Worm (Caenorhabditis elegans): ENCODE data around the gene nhr-102.

The nhr-102 gene

ce11 chrV:15890115-15890514 lies 13.9 kb upstream of the nhr-102 start:
- TF ChIP-seq tab-1 (GFP tag; IDR thresholded peaks at IDR 0.05) (no peak), med-1 (GFP tag; optimal IDR thresholded peaks at IDR 0.05; ENCODE audit: insufficient read depth) (no peak), ref-1 (GFP tag; conservative IDR thresholded peaks at IDR 0.05) (no peak), cog-1 (tag; optimal IDR thresholded peaks at IDR 0.05) (no peak), T22C8.4 (GFP tag; IDR thresholded peaks at IDR 0.05) (no peak)

ce11 chrV:15888751-15889150 lies 12.5 kb upstream of the nhr-102 start, which contains the start of gene cgt-1:
Gene cgt-1 (minus strand): TSS chrV:15888851.
- TF ChIP-seq cog-1 (tag; optimal IDR thresholded peaks at IDR 0.05) (no peak), T22C8.4 (GFP tag; IDR thresholded peaks at IDR 0.05) (no peak), med-1 (GFP tag; optimal IDR thresholded peaks at IDR 0.05; ENCODE audit: insufficient read depth) (no peak)

- TF ChIP-seq T22C8.4 (GFP tag; IDR thresholded peaks at IDR 0.05) (no peak), ref-1 (GFP tag; conservative IDR thresholded peaks at IDR 0.05) (no peak), klf-2 (GFP tag; conservative IDR thresholded peaks at IDR 0.05) (no peak)
Observed at ce11 chrV:15887708-15888295, 11.6 kb upstream of the nhr-102 start.

ce11 chrV:15885967-15886366 lies 9.8 kb upstream of the nhr-102 start, which contains the start of gene T06C12.9:
Gene T06C12.9 (minus strand): TSS chrV:15886067.
- TF ChIP-seq ztf-29 (GFP tag; IDR thresholded peaks at IDR 0.05) (no peak), flt-1 (GFP tag; IDR thresholded peaks at IDR 0.05) (no peak), med-1 (GFP tag; optimal IDR thresholded peaks at IDR 0.05; ENCODE audit: insufficient read depth) (no peak), klf-2 (GFP tag; conservative IDR thresholded peaks at IDR 0.05) (no peak), tab-1 (GFP tag; IDR thresholded peaks at IDR 0.05) (no peak), ztf-23 (GFP tag; IDR thresholded peaks at IDR 0.05) (no peak), cog-1 (tag; optimal IDR thresholded peaks at IDR 0.05) (no peak), ref-1 (GFP tag; conservative IDR thresholded peaks at IDR 0.05) (no peak), T22C8.4 (GFP tag; IDR thresholded peaks at IDR 0.05) (no peak)

ce11 chrV:15884698-15885097 lies 8.5 kb upstream of the nhr-102 start, which contains the start of gene oac-42:
Gene oac-42 (minus strand): TSS chrV:15884798.
- TF ChIP-seq cog-1 (tag; optimal IDR thresholded peaks at IDR 0.05) (no peak), T22C8.4 (GFP tag; IDR thresholded peaks at IDR 0.05) (no peak), flt-1 (GFP tag; IDR thresholded peaks at IDR 0.05) (no peak), ztf-29 (GFP tag; IDR thresholded peaks at IDR 0.05) (no peak), ztf-23 (GFP tag; IDR thresholded peaks at IDR 0.05) (no peak)

- TF ChIP-seq tab-1 (GFP tag; IDR thresholded peaks at IDR 0.05), result no peak
- no peak for TF ChIP-seq cog-1 (tag; optimal IDR thresholded peaks at IDR 0.05)
- TF ChIP-seq ztf-23 (GFP tag; IDR thresholded peaks at IDR 0.05), result no peak
- TF ChIP-seq T22C8.4 (GFP tag; IDR thresholded peaks at IDR 0.05), result no peak
- TF ChIP-seq klf-2 (GFP tag; conservative IDR thresholded peaks at IDR 0.05), result no peak
- no peak for TF ChIP-seq flt-1 (GFP tag; IDR thresholded peaks at IDR 0.05)
- no peak for TF ChIP-seq ref-1 (GFP tag; conservative IDR thresholded peaks at IDR 0.05)
- no peak for TF ChIP-seq ztf-29 (GFP tag; IDR thresholded peaks at IDR 0.05)
- no peak for TF ChIP-seq med-1 (GFP tag; optimal IDR thresholded peaks at IDR 0.05; ENCODE audit: insufficient read depth)
Observed at ce11 chrV:15880705-15881104, 4.5 kb upstream of the nhr-102 start.

- no peak for TF ChIP-seq tab-1 (GFP tag; IDR thresholded peaks at IDR 0.05)
- TF ChIP-seq cog-1 (tag; optimal IDR thresholded peaks at IDR 0.05), result no peak
- no peak for TF ChIP-seq med-1 (GFP tag; optimal IDR thresholded peaks at IDR 0.05; ENCODE audit: insufficient read depth)
- TF ChIP-seq ztf-29 (GFP tag; IDR thresholded peaks at IDR 0.05), result no peak
- no peak for TF ChIP-seq T22C8.4 (GFP tag; IDR thresholded peaks at IDR 0.05)
- TF ChIP-seq ref-1 (GFP tag; conservative IDR thresholded peaks at IDR 0.05), result no peak
- no peak for TF ChIP-seq ztf-23 (GFP tag; IDR thresholded peaks at IDR 0.05)
- no peak for TF ChIP-seq klf-2 (GFP tag; conservative IDR thresholded peaks at IDR 0.05)
- TF ChIP-seq flt-1 (GFP tag; IDR thresholded peaks at IDR 0.05), result no peak
Observed at ce11 chrV:15880033-15880432, 3.8 kb upstream of the nhr-102 start.

- TF ChIP-seq med-1 (GFP tag; optimal IDR thresholded peaks at IDR 0.05; ENCODE audit: insufficient read depth), result no peak
- no peak for TF ChIP-seq klf-2 (GFP tag; conservative IDR thresholded peaks at IDR 0.05)
- TF ChIP-seq ztf-23 (GFP tag; IDR thresholded peaks at IDR 0.05), result no peak
- no peak for TF ChIP-seq tab-1 (GFP tag; IDR thresholded peaks at IDR 0.05)
- no peak for TF ChIP-seq ref-1 (GFP tag; conservative IDR thresholded peaks at IDR 0.05)
- no peak for TF ChIP-seq cog-1 (tag; optimal IDR thresholded peaks at IDR 0.05)
Observed at ce11 chrV:15879508-15879907, 3.3 kb upstream of the nhr-102 start, which contains the start of gene nhr-84. Gene nhr-84 (minus strand): TSS chrV:15879608.

- peak; percentile 100 for TF ChIP-seq ref-1 (GFP tag; conservative IDR thresholded peaks at IDR 0.05)
- TF ChIP-seq cog-1 (tag; optimal IDR thresholded peaks at IDR 0.05), result peak; percentile 96
- peak; percentile 99 for TF ChIP-seq ztf-23 (GFP tag; IDR thresholded peaks at IDR 0.05)
- TF ChIP-seq flt-1 (GFP tag; IDR thresholded peaks at IDR 0.05), result peak; percentile 99
- TF ChIP-seq med-1 (GFP tag; optimal IDR thresholded peaks at IDR 0.05; ENCODE audit: insufficient read depth), result peak; percentile 91
- peak; percentile 99 for TF ChIP-seq klf-2 (GFP tag; conservative IDR thresholded peaks at IDR 0.05)
- peak; percentile 100 for TF ChIP-seq tab-1 (GFP tag; IDR thresholded peaks at IDR 0.05)
- peak; percentile 100 for TF ChIP-seq ztf-29 (GFP tag; IDR thresholded peaks at IDR 0.05)
- peak; percentile 99 for TF ChIP-seq T22C8.4 (GFP tag; IDR thresholded peaks at IDR 0.05)
Observed at ce11 chrV:15873762-15874161, 2.4 kb downstream of the nhr-102 start.

- TF ChIP-seq ztf-23 (GFP tag; IDR thresholded peaks at IDR 0.05) (no peak), T22C8.4 (GFP tag; IDR thresholded peaks at IDR 0.05) (no peak), cog-1 (tag; optimal IDR thresholded peaks at IDR 0.05) (no peak), ref-1 (GFP tag; conservative IDR thresholded peaks at IDR 0.05) (no peak), tab-1 (GFP tag; IDR thresholded peaks at IDR 0.05) (no peak), klf-2 (GFP tag; conservative IDR thresholded peaks at IDR 0.05) (no peak), ztf-29 (GFP tag; IDR thresholded peaks at IDR 0.05) (no peak), flt-1 (GFP tag; IDR thresholded peaks at IDR 0.05) (no peak), med-1 (GFP tag; optimal IDR thresholded peaks at IDR 0.05; ENCODE audit: insufficient read depth) (no peak)
Observed at ce11 chrV:15872273-15872672, 3.9 kb downstream of the nhr-102 start, which contains the start of gene str-56. Gene str-56 (plus strand): TSS chrV:15872573.

All from whole organism, midembryonic.